Worm (Caenorhabditis elegans): ENCODE results near the gene srw-133.

srw-133 gene

DNA sequence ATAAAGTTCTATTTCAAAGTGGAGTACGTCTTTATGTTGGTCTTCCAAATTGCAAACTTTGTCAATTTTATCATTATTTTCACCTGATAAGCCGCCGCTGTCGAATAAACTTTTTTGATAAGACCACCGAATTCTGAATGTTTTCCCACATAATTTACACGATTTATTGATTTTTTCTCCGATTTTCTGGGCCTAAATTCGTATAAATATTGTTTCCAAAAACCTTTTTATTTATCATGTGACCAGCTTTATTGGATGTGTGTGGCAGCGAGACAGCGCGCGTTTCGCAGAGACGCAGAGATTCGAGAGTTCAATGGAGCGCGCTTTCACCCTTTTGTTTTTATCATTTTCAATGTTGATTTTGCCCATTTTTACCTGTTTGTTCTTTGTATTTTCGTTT, 28.5 kb upstream of the srw-133 start (continued):
- peak; percentile 84 to 85 for TF ChIP-seq efl-1 (optimal IDR thresholded peaks at IDR 0.05)
- peak; percentile 77 to 97 for TF ChIP-seq efl-1 (GFP tag; optimal IDR thresholded peaks at IDR 0.05 in 1 of 2)
- TF ChIP-seq nhr-71 (tag; optimal IDR thresholded peaks at IDR 0.05) = peak; percentile 96
- no peak for TF ChIP-seq C04F5.9 (tag; optimal IDR thresholded peaks at IDR 0.05)
- no peak for TF ChIP-seq ceh-63 (GFP tag; optimal IDR thresholded peaks at IDR 0.05)
- TF ChIP-seq mep-1 (tag; optimal IDR thresholded peaks at IDR 0.05) = peak; percentile 96
- TF ChIP-seq alr-1 (tag; optimal IDR thresholded peaks at IDR 0.05; ENCODE audit: borderline replicate concordance) = no peak
- TF ChIP-seq fos-1 (tag; optimal IDR thresholded peaks at IDR 0.05) = peak; percentile 59
- TF ChIP-seq fkh-4 (tag; optimal IDR thresholded peaks at IDR 0.05; ENCODE audit: borderline replicate concordance) = peak; percentile 63
- peak; percentile 61 for TF ChIP-seq egl-13 (tag; optimal IDR thresholded peaks at IDR 0.05)
- TF ChIP-seq ceh-88 (GFP tag; IDR thresholded peaks at IDR 0.05) = 0 out of 2 replicates have a peak, but pooled peaks have one; percentile 36
- no peak for TF ChIP-seq aly-2 (tag; optimal IDR thresholded peaks at IDR 0.05)
- peak; percentile 85 to 91 for TF ChIP-seq lsy-2 (tag; optimal IDR thresholded peaks at IDR 0.05)
- peak; percentile 20 for TF ChIP-seq nhr-11 (tag; optimal IDR thresholded peaks at IDR 0.05)
- peak; percentile 93 for TF ChIP-seq snu-23 (GFP tag; optimal IDR thresholded peaks at IDR 0.05)
- TF ChIP-seq ceh-82 (tag; optimal IDR thresholded peaks at IDR 0.05) = peak; percentile 26 to 86 (median 73)
- TF ChIP-seq hlh-4 (tag; optimal IDR thresholded peaks at IDR 0.05) = no peak
- no peak for TF ChIP-seq unc-30 (tag; optimal IDR thresholded peaks at IDR 0.05)
- peak; percentile 92 for TF ChIP-seq tbx-2 (tag; optimal IDR thresholded peaks at IDR 0.05)
- TF ChIP-seq mdl-1 (tag; optimal IDR thresholded peaks at IDR 0.05) = peak in 1 of 2 experiments; percentile 85
- TF ChIP-seq elt-2 (tag; optimal IDR thresholded peaks at IDR 0.05) = peak; percentile 69
- TF ChIP-seq ztf-4 (tag; optimal IDR thresholded peaks at IDR 0.05) = peak; percentile 67
- TF ChIP-seq ets-5 (GFP tag; IDR thresholded peaks at IDR 0.05) = no peak
- TF ChIP-seq egl-27 (tag; optimal IDR thresholded peaks at IDR 0.05) = no peak
- TF ChIP-seq F16B12.6 (tag; optimal IDR thresholded peaks at IDR 0.05) = peak; percentile 42
- peak; percentile 5 for TF ChIP-seq zip-4 (GFP tag; optimal IDR thresholded peaks at IDR 0.05)
- TF ChIP-seq ceh-90 (tag; optimal IDR thresholded peaks at IDR 0.05) = no peak
- TF ChIP-seq ztf-11 (tag; optimal IDR thresholded peaks at IDR 0.05) = peak in 1 of 2 experiments; percentile 31
- TF ChIP-seq nhr-77 (tag; optimal IDR thresholded peaks at IDR 0.05) = peak; percentile 44
- peak; percentile 85 for TF ChIP-seq snpc-4 (tag; optimal IDR thresholded peaks at IDR 0.05)
- TF ChIP-seq isw-1 (GFP tag; IDR thresholded peaks at IDR 0.05) = peak; percentile 83
- peak; percentile 82 for TF ChIP-seq pqm-1 (tag; optimal IDR thresholded peaks at IDR 0.05)
- TF ChIP-seq skn-1 (tag; optimal IDR thresholded peaks at IDR 0.05) = peak; percentile 89
- TF ChIP-seq unc-62 (GFP tag; optimal IDR thresholded peaks at IDR 0.05) = no peak
- peak; percentile 97 for TF ChIP-seq lin-14 (GFP tag; optimal IDR thresholded peaks at IDR 0.05)
- TF ChIP-seq lin-39 (tag; optimal IDR thresholded peaks at IDR 0.05) = peak; percentile 72

DNA sequence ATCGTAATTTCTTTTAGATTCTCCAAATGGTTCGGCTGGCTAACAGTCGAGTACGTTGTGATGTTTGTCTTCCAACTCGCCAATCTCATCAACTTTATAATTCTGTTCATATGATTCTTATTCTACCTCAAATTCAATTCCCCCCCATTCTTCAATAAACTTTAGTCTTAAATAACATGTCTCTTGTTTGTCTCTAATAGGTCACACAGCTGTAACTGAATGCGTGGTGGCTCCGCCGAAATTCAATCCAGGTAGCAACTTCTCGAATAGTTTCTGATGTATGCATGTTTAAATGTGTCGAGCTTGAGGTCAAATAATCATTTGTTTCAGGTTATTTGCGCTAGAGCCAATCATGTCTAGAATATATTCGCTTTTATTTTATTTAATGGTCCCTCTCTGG, 24.2 kb upstream of the srw-133 start, which contains the start of gene lgc-29:
Gene lgc-29, plus strand, starts transcription at position 301 of the 400 bp plus-strand sequence.
- TF ChIP-seq lin-13 (GFP tag; optimal IDR thresholded peaks at IDR 0.05) (no peak), ces-1 (GFP tag; optimal IDR thresholded peaks at IDR 0.05) (no peak), nhr-19 (GFP tag; conservative IDR thresholded peaks at IDR 0.05) (no peak), dsc-1 (tag; optimal IDR thresholded peaks at IDR 0.05) (no peak), fkh-10 (GFP tag; optimal IDR thresholded peaks at IDR 0.05) (no peak), unc-130 (tag; optimal IDR thresholded peaks at IDR 0.05) (no peak), lin-35 (GFP tag; optimal IDR thresholded peaks at IDR 0.05) (no peak), nhr-85 (tag) (no peak), jun-1 (tag; optimal IDR thresholded peaks at IDR 0.05) (no peak), unc-86 (tag; optimal IDR thresholded peaks at IDR 0.05) (no peak), egl-13 (tag; optimal IDR thresholded peaks at IDR 0.05) (no peak), skn-1 (tag; optimal IDR thresholded peaks at IDR 0.05) (no peak), aly-2 (tag; optimal IDR thresholded peaks at IDR 0.05) (no peak), fos-1 (tag; optimal IDR thresholded peaks at IDR 0.05) (no peak), ztf-4 (tag; optimal IDR thresholded peaks at IDR 0.05) (no peak), ceh-8 (GFP tag; optimal IDR thresholded peaks at IDR 0.05) (no peak)
